Worm (Caenorhabditis elegans) whole organism, late embryonic: Measurements from ENCODE around the gene W03B1.3.

ENCODE experiments used
- C38D4.7 ChIP-seq: fragments of 200-800 bp; sonication (Bioruptor generic); optimal IDR thresholded peaks from 2 replicates; lab custom pipeline; 2018; ENCODE audit warnings: mild to moderate bottlenecking, missing genetic modification characterization, moderate library complexity, missing compliant biosample characterization
- K09A11.1 ChIP-seq: sonication (generic microtip); optimal IDR thresholded peaks from 2 replicates; lab custom pipeline; 2017; ENCODE audit warnings: antibody characterized with exemption, mild to moderate bottlenecking, missing genetic modification characterization, missing compliant biosample characterization; ENCODE audit not compliant: insufficient read depth
- ama-1 ChIP-seq: fragments of 150-350 bp; optimal IDR thresholded peaks from 2 replicates; lab custom pipeline; 2014
- ceh-14 ChIP-seq: sonication (generic microtip); optimal IDR thresholded peaks from 2 replicates; lab custom pipeline; 2016; ENCODE audit warnings: missing genotype, missing genetic modification characterization, missing compliant biosample characterization
- ceh-19 ChIP-seq: fragments of 200-800 bp; sonication (Bioruptor generic); optimal IDR thresholded peaks from 2 replicates; lab custom pipeline; 2018; ENCODE audit warnings: mild to moderate bottlenecking, missing genetic modification characterization, missing compliant biosample characterization
- ceh-24 ChIP-seq: sonication (generic microtip); optimal IDR thresholded peaks from 2 replicates; lab custom pipeline; 2016; ENCODE audit warnings: mild to moderate bottlenecking, missing genetic modification characterization, missing compliant biosample characterization
- ceh-30 ChIP-seq: fragments of 150-350 bp; optimal IDR thresholded peaks from 2 replicates; lab custom pipeline; 2014; ENCODE audit warnings: missing biosample characterization, missing genetic modification characterization
- ceh-31 ChIP-seq: sonication (generic microtip); optimal IDR thresholded peaks from 2 replicates; lab custom pipeline; 2016; ENCODE audit warnings: missing genetic modification characterization, missing compliant biosample characterization
- ceh-48 ChIP-seq: sonication (generic microtip); optimal IDR thresholded peaks from 2 replicates; lab custom pipeline; 2016; ENCODE audit warnings: missing genetic modification characterization, inconsistent platforms, missing compliant biosample characterization
- ceh-6 ChIP-seq: fragments of 200-800 bp; sonication (Bioruptor generic); optimal IDR thresholded peaks from 2 replicates; lab custom pipeline; 2018; ENCODE audit warnings: mild to moderate bottlenecking, missing genetic modification characterization, missing compliant biosample characterization
- ceh-9 ChIP-seq: sonication (generic microtip); optimal IDR thresholded peaks from 2 replicates; lab custom pipeline; 2016; ENCODE audit warnings: mild to moderate bottlenecking, missing genetic modification characterization, inconsistent platforms, missing compliant biosample characterization
- che-1 ChIP-seq: sonication (generic microtip); optimal IDR thresholded peaks from 2 replicates; lab custom pipeline; 2016; ENCODE audit warnings: mild to moderate bottlenecking, missing genetic modification characterization, missing compliant biosample characterization
- elt-2 ChIP-seq: sonication (generic microtip); optimal IDR thresholded peaks from 2 replicates; lab custom pipeline; 2016; ENCODE audit warnings: missing genetic modification reagents, missing genetic modification characterization, missing compliant biosample characterization
- elt-4 ChIP-seq: sonication (generic microtip); optimal IDR thresholded peaks from 2 replicates; lab custom pipeline; 2016; ENCODE audit warnings: missing genetic modification characterization, missing compliant biosample characterization
- ets-4 ChIP-seq: sonication (generic microtip); optimal IDR thresholded peaks from 2 replicates; lab custom pipeline; 2016; ENCODE audit warnings: missing genetic modification characterization, missing compliant biosample characterization
- eyg-1 ChIP-seq: sonication (generic microtip); optimal IDR thresholded peaks from 2 replicates; lab custom pipeline; 2016; ENCODE audit warnings: missing genotype, missing genetic modification characterization, missing compliant biosample characterization
- fax-1 ChIP-seq: sonication (generic microtip); optimal IDR thresholded peaks from 2 replicates; lab custom pipeline; 2016; ENCODE audit warnings: missing genotype, missing genetic modification characterization, missing compliant biosample characterization
- fkh-10 ChIP-seq: fragments of 150-350 bp; optimal IDR thresholded peaks from 2 replicates; lab custom pipeline; 2014; ENCODE audit warnings: missing biosample characterization, missing genetic modification reagents, missing genetic modification characterization
- fkh-6 ChIP-seq: sonication (generic microtip); optimal IDR thresholded peaks from 2 replicates; lab custom pipeline; 2016; ENCODE audit warnings: missing genetic modification characterization, missing compliant biosample characterization
- gmeb-2 ChIP-seq: sonication (generic microtip); optimal IDR thresholded peaks from 2 replicates; lab custom pipeline; 2016; ENCODE audit warnings: missing genetic modification characterization, inconsistent platforms, missing compliant biosample characterization
- hlh-30 ChIP-seq: sonication (generic microtip); optimal IDR thresholded peaks from 2 replicates; lab custom pipeline; 2017; ENCODE audit warnings: antibody characterized with exemption, missing genetic modification characterization, missing compliant biosample characterization; ENCODE audit not compliant: insufficient read depth
- hlh-8 ChIP-seq: sonication (generic microtip); optimal IDR thresholded peaks from 2 replicates; lab custom pipeline; 2016; ENCODE audit warnings: missing genotype, missing genetic modification characterization, missing compliant biosample characterization
- lin-11 ChIP-seq: fragments of 200-800 bp; sonication (Bioruptor generic); optimal IDR thresholded peaks from 2 replicates; lab custom pipeline; 2018; ENCODE audit warnings: mild to moderate bottlenecking, missing genetic modification characterization, missing compliant biosample characterization
- mec-3 ChIP-seq: sonication (generic microtip); optimal IDR thresholded peaks from 2 replicates; lab custom pipeline; 2016; ENCODE audit warnings: borderline replicate concordance, missing genetic modification characterization, missing compliant biosample characterization
- nhr-11 ChIP-seq: fragments of 150-350 bp; optimal IDR thresholded peaks from 2 replicates; lab custom pipeline; 2014; ENCODE audit warnings: missing biosample characterization, missing genetic modification characterization
- pag-3 ChIP-seq: sonication (generic microtip); optimal IDR thresholded peaks from 2 replicates; lab custom pipeline; 2016; ENCODE audit warnings: missing compliant biosample characterization, missing genetic modification characterization, borderline replicate concordance
- pat-9 ChIP-seq: fragments of 200-800 bp; sonication (Bioruptor generic); optimal IDR thresholded peaks from 2 replicates; lab custom pipeline; 2018; ENCODE audit warnings: mild to moderate bottlenecking, missing genetic modification characterization, moderate library complexity, missing compliant biosample characterization
- pax-1 ChIP-seq: fragments of 150-350 bp; optimal IDR thresholded peaks from 2 replicates; lab custom pipeline; 2014; ENCODE audit warnings: missing biosample characterization, missing genetic modification characterization
- pha-2 ChIP-seq: sonication (generic microtip); optimal IDR thresholded peaks from 2 replicates; lab custom pipeline; 2017; ENCODE audit warnings: mild to moderate bottlenecking, missing genetic modification characterization, missing compliant biosample characterization
- rnt-1 ChIP-seq: sonication (generic microtip); optimal IDR thresholded peaks from 2 replicates; lab custom pipeline; 2016; ENCODE audit warnings: missing genetic modification characterization, missing compliant biosample characterization
- sdc-2 ChIP-seq: sonication (generic microtip); optimal IDR thresholded peaks from 2 replicates; lab custom pipeline; 2016; ENCODE audit warnings: missing genotype, missing genetic modification characterization, missing compliant biosample characterization
- sox-2 ChIP-seq: fragments of 200-800 bp; sonication (Bioruptor generic); IDR thresholded peaks from 2 replicates; pipeline ENCODE4 v1.3.6; 2022; ENCODE audit warnings: missing genetic modification reagents, missing genetic modification characterization, missing compliant biosample characterization
- tbx-2 ChIP-seq: sonication (generic microtip); optimal IDR thresholded peaks from 2 replicates; lab custom pipeline; 2016; ENCODE audit warnings: missing genetic modification characterization, missing compliant biosample characterization
- unc-55 ChIP-seq: sonication (generic microtip); optimal IDR thresholded peaks from 2 replicates; lab custom pipeline; 2017; ENCODE audit warnings: missing biosample characterization, missing genetic modification reagents, missing genetic modification characterization
- zip-5 ChIP-seq: sonication (generic microtip); optimal IDR thresholded peaks from 2 replicates; lab custom pipeline; 2016; ENCODE audit warnings: missing genetic modification characterization, missing compliant biosample characterization

The W03B1.3 gene

DNA sequence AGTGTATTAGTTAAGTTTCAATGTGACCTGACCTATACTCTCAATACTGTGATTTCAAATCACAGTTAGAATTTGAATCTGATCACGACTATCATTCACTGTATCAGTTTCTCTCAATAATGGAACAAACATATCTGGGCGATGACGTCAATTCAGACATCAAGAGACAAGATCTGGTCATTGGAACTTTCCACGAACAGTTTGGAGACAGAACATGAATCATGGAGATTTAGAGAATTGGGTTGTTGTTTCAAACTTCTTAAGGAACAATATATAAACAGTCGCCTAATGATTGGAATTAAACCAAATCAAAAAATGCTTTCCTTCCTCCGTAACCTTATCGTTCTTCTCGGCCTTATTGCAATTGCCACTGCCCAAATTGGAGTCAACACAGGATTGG, 44.9 kb downstream of the W03B1.3 start, which contains the start of gene F15E6.4:
F15E6.4 (plus strand) TSS at position 301 of the 400 bp plus-strand sequence.
- no peak for TF ChIP-seq elt-2
- no peak for TF ChIP-seq elt-4
- no peak for TF ChIP-seq che-1
- no peak for TF ChIP-seq fax-1 (tag; lab: Kevin White, UChicago)
- no peak for TF ChIP-seq pag-3 (tag; lab: Kevin White, UChicago)
- no peak for TF ChIP-seq sox-2
- TF ChIP-seq ceh-31: no peak
- no peak for TF ChIP-seq lin-11 (tag; lab: Kevin White, UChicago)

DNA sequence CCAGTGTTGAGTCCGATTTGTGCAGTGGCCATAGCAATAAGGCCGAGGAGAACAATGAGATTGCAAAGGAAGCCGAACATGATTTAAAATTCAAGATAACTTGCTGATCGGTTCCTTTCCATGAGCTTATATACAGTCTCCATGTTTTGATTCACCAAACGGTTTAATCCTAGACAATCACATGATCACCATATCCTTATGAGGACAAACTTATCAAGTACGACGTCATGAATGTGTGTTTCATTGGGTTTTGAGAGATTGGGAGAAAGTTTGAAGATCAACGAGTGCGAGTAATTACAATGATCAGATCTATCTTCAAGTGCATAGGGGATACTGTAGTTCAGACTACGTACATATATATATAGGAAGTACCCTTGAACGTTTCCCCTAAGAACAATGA, 45.6 kb downstream of the W03B1.3 start, which contains the start of gene dct-7:
dct-7 (minus strand) TSS at position 101 of the 400 bp plus-strand sequence.
- TF ChIP-seq mec-3 (tag; lab: Kevin White, UChicago) (no peak), eyg-1 (tag; lab: Kevin White, UChicago) (no peak), ceh-9 (tag; lab: Kevin White, UChicago) (no peak)

DNA sequence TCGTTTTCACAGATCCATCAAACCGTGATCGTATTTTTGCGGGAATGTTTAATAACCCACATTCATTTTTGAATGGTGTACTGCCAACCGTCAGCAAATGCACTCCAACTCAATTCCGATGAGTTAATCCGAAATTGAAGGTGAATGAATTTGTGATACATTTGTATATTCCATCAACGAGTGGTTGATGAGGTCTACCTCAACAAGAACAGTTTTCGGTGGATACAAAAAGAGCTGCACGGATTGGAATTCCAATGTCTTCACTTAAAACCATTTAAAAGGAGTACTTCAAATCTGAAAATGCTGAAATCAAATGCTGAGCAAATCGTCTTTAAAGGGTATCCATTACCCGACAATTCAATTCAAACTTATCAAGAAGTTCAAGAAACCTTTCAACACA, 46.8 kb downstream of the W03B1.3 start, which contains the start of gene F15E6.5:
F15E6.5 (plus strand) TSS at position 301 of the 400 bp plus-strand sequence.
- TF ChIP-seq ets-4: no peak
- TF ChIP-seq hlh-8 (tag; lab: Kevin White, UChicago): no peak
- TF ChIP-seq ama-1: no peak
- no peak for TF ChIP-seq gmeb-2 (tag; lab: Kevin White, UChicago)
- no peak for TF ChIP-seq pax-1
- TF ChIP-seq sdc-2 (tag; lab: Kevin White, UChicago): no peak
- TF ChIP-seq ceh-14: no peak
- no peak for TF ChIP-seq che-1
- no peak for TF ChIP-seq unc-55 (GFP tag; lab: Kevin White, UChicago)
- no peak for TF ChIP-seq pag-3 (tag; lab: Kevin White, UChicago)
- TF ChIP-seq zip-5 (tag; lab: Kevin White, UChicago): no peak
- TF ChIP-seq pha-2 (tag; lab: Kevin White, UChicago): no peak
- no peak for TF ChIP-seq fkh-10 (GFP tag; lab: Kevin White, UChicago)
- no peak for TF ChIP-seq tbx-2 (tag; lab: Kevin White, UChicago)
- no peak for TF ChIP-seq ceh-24 (tag; lab: Kevin White, UChicago)
- no peak for TF ChIP-seq ceh-30 (tag; lab: Kevin White, UChicago)
- no peak for TF ChIP-seq nhr-11 (tag; lab: Kevin White, UChicago)
- TF ChIP-seq K09A11.1 (tag; lab: Kevin White, UChicago): no peak
- no peak for TF ChIP-seq rnt-1 (tag; lab: Kevin White, UChicago)
- TF ChIP-seq ceh-9 (tag; lab: Kevin White, UChicago): no peak

DNA sequence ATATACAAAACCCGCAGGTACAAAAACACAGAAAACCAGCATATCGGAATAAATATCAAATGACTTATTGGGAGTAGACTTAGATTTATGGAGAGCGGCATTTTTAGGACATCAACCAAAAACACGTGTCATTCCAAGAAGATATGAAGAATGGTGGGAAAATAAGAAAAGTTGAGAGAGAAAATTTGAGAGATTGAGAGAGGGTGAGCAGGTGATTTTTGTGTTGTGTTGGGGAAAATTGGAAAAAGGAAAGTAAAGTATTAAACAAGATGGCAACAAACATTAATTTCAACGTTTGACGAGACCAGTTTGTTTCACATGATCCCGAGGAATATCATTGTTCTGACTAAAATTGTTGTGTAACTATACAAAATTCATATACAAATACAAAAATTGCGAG, 47.7 kb downstream of the W03B1.3 start, which contains the start of gene srv-4:
srv-4 (minus strand) TSS at position 101 of the 400 bp plus-strand sequence.
- no peak for TF ChIP-seq ceh-30 (tag; lab: Kevin White, UChicago)
- no peak for TF ChIP-seq fkh-10 (GFP tag; lab: Kevin White, UChicago)
- no peak for TF ChIP-seq ceh-19 (GFP tag; lab: Kevin White, UChicago)
- TF ChIP-seq pat-9: no peak
- no peak for TF ChIP-seq ama-1
- no peak for TF ChIP-seq nhr-11 (tag; lab: Kevin White, UChicago)
- TF ChIP-seq C38D4.7 (GFP tag; lab: Kevin White, UChicago): no peak
- TF ChIP-seq tbx-2 (tag; lab: Kevin White, UChicago): no peak
- TF ChIP-seq fkh-6 (tag; lab: Kevin White, UChicago): no peak
- no peak for TF ChIP-seq elt-2
- no peak for TF ChIP-seq ceh-48 (tag; lab: Kevin White, UChicago)
- no peak for TF ChIP-seq ceh-6 (GFP tag; lab: Kevin White, UChicago)
- no peak for TF ChIP-seq hlh-30 (tag; lab: Kevin White, UChicago)
- no peak for TF ChIP-seq unc-55 (GFP tag; lab: Kevin White, UChicago)
